Fruit fly (Drosophila melanogaster): ENCODE measurements around the gene CG13311.

The CG13311 gene

DNA sequence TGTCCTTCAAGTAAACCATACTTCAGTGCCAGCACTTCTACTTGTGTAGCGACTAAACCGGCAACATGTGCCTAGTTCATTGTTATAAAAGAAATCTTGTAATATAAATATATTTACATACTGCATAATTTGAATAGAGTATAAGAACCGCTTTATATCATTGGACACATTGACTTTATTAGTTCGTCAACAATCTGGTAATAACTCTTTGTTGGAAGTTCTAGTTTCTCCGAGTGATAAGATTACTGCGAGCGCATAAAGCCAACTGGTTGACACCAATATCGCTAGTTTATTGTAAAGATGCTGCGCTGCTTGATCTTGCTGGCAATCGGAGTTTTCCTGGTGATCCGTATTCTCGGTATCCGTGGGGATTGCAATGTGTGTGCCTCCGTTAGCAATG is 6.3 kb upstream of the CG13311 start, which contains the start of gene CG13308:
CG13308 (plus strand) TSS at position 301 of the 400 bp plus-strand sequence.
- no peak for TF ChIP-seq CG17801 (GFP tag; optimal IDR thresholded peaks at IDR 0.05; ENCODE audit: partially characterized antibody)

DNA sequence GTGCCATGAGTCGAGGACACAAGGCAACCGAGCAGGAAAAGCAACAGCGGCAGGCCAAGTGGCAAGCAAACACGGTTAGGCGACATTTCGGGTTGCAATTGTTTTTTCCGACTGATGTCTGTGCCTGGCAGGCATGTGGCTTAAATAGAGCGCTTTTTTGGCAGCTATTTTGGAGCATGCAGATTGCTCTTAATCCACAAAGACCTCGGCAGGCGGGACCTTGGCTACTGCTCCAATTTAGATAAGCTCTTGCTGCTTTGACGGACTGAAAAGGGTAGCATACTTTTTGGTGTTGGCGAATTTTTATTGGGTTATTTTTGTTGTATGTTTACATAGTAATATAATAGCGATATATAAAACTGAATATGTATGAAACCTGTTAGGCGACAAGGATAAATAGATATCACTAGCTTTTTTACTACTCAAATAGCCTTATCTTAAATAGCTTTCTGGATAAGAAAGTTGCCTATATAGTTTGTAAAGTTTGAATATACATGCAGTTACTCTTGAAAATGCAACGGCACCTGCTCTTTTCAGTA is 5.2 kb upstream of the CG13311 start, which contains the start of the genes CG13312 and CG32024:
CG13312 (minus strand) TSS at position 101 of the 539 bp plus-strand sequence.
CG32024 (plus strand) TSS at position 489 of the 539 bp plus-strand sequence.
- peak; percentile 21 for TF ChIP-seq CG17801 (GFP tag; optimal IDR thresholded peaks at IDR 0.05; ENCODE audit: partially characterized antibody)

DNA sequence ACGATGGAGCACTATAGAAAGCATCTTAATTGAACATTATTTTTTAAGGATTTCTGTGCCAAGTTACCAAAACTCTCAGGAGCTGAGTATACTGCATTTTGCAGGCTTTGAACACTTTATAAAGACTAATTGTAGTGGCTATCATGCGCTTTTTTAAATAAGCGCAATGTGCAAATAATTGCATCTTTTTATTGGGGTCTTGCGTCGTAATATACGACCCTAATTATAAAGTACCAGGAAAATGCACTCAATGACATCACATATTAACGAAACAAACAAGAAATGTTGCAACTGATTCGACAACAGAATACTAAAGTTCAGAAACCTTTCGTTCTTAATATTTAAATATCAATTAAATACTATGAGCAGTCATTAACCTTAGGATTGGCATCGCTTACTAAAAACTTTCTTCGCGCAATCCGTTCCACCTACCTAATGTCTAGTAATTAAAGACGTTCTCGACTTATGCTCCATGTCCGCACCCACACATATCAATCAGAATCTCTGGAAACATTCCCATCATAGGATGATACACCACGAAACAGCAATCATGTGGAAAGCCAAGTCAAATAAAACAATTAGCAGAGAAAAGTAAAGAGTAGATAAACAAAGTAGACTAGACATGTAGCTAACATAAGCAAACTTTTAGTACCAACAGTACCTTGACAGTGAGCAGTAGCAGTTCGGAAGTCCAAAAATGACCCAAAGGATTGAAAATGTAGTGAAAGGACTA is 2.3 kb upstream of the CG13311 start, which contains the start of the genes CG32023 and CG34427:
CG32023 (minus strand) TSS at position 101 of the 733 bp plus-strand sequence.
CG34427 (plus strand) TSS at position 683 of the 733 bp plus-strand sequence.
- no peak for TF ChIP-seq CG17801 (GFP tag; optimal IDR thresholded peaks at IDR 0.05; ENCODE audit: partially characterized antibody)

DNA sequence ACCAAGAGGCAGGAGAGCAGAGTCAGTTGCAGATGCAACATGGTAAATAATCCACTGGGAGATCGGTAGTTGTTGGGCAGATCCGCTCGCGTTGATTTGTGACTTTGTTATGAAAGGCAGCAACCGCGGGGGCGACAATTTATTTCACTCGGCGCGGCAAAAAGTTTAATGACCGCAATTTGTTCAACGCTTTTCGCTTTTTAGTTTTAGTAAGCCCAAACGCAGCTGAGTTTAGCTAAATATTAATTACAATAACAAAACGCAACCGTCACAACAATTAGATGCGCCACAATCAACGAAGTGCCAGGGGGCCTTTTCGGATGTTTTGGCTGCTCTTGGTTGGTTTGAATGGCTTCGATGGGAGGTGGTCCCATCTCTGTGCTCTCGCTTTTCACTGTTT is 1.5 kb downstream of the CG13311 start, which contains the start of gene CG13310:
CG13310 (minus strand) TSS at position 101 of the 400 bp plus-strand sequence.
- TF ChIP-seq CG17801 (GFP tag; optimal IDR thresholded peaks at IDR 0.05; ENCODE audit: partially characterized antibody): no peak

DNA sequence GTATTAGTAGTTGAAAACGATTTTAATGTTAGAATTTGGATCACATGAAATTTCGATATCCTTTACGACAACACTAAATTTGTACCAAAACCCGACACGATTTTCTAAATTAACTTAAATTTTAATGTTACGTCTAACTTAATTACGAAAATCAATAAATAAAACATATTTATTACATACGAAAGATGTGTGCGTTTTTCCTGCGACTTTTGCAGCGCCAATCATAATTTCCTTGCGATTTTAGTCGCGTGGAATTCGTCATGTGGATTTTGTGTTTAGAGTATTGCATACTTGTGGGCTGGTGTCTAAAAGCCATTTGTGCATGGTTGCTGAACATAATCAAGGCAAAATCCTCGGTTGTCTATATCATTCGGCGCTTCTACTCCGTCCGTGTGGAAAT is 3.4 kb downstream of the CG13311 start:
- no peak for TF ChIP-seq CG17801 (GFP tag; optimal IDR thresholded peaks at IDR 0.05; ENCODE audit: partially characterized antibody)

DNA sequence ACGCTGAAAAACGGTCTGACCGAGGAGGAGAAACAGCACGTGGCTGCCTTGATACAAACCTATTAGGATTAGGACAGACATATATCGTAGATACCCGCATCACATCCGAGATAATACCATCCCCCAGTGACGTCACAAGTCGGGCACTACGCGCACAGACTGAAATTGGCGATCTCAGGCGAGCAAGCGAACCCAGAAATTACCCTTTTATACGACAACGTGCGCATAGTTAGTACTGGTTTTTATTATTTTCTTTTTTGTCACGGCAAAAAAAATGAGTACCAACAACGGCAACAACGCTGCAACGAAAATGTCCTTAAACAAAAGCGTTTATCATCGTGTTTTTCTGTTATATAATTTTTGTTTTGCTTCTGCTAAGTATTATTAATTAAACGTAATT is 3.8 kb downstream of the CG13311 start:
- no peak for TF ChIP-seq CG17801 (GFP tag; optimal IDR thresholded peaks at IDR 0.05; ENCODE audit: partially characterized antibody)

- TF ChIP-seq CG17801 (GFP tag; optimal IDR thresholded peaks at IDR 0.05; ENCODE audit: partially characterized antibody): no peak
These were observed 13.5 kb downstream of the CG13311 start, which contains the start of gene Acbp5 for dm6 chr3L:8788445-8788844. Gene Acbp5 (minus strand): TSS chr3L:8788545.

DNA sequence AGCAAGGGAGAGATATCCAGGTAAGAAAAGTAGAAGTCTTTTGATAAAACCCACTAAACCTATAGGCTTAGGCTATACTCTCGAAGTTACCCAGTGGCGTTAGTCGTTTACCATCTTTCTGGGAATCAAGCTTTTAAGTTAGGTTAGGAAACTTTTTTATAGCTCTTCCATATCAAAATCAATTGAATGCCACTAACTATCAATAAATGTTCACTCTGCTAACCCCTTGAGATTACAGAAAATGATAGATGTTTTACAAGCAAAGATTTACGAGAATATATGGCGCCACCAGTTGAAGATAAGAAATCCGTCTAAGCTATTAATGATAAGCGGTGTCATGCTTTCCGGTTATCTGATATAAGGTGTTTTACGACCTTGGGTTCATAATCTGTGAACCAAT is 14.3 kb downstream of the CG13311 start:
- TF ChIP-seq CG17801 (GFP tag; optimal IDR thresholded peaks at IDR 0.05; ENCODE audit: partially characterized antibody): no peak

DNA sequence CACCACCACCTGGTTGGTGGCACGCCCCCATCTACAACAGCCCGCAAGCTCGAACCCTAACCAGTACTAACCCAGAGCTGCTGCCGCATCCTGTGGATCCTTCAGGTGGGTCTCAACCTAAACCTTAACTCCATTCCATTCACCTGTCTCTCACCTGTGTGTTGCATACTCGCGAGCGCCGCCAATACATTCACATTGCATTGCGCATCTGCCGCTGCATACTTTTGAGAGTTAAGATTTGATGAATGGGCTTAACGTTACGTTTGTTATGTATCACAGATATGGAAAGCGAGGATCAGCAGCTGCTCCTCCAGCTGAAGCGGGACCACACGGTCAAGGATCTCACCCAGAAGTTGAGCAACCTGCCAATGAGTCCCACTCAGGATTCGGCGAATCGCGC is 14.7 kb downstream of the CG13311 start:
- TF ChIP-seq CG17801 (GFP tag; optimal IDR thresholded peaks at IDR 0.05; ENCODE audit: partially characterized antibody): no peak

- no peak for TF ChIP-seq CG17801 (GFP tag; optimal IDR thresholded peaks at IDR 0.05; ENCODE audit: partially characterized antibody)
These were observed 18.7 kb downstream of the CG13311 start for dm6 chr3L:8783299-8783698.

DNA sequence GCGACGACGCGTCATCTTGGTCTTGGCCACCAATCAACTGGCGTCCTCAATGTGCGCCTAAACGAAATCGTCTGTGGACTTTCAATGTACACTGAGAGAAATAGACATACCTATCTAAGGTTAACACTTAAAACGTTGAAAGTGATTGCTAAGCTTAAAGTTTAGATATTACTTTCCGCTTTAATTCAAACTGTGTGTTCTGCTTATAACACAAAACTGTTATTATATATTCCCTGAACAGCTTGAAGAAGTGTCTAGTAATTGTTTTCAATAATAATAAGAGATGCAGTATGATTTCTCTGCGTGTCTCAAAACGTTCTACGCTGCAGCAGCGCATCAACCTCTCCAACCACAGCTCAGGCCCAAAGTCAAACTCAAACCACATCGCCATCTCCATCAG is 20.0 kb downstream of the CG13311 start:
- TF ChIP-seq CG17801 (GFP tag; optimal IDR thresholded peaks at IDR 0.05; ENCODE audit: partially characterized antibody): no peak

DNA sequence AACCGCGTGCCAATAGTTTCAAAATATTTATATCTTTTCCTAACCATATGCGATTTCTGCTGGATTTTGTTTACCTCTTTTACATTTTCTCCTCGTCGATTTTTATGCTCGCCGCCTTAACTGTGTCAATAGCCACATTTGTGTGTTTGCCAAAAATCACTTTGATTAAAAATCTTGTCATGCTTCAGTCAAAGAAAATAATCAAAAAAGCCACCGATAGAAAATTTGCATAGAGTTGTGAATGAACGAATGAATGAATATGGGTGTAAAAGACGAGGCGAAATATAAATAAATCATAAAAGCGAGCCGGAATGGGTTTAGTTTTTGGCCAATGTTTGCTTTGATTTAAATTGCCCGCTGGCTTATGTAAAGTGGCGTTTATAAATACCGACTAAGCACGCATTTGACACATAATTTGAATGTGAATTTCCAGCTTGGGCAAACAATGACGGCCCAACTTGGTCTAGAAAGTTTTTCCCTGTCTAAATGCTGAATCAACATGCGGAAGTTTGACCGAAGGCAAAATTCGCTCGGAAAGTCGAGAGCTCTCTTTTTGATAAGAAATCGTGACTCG is 21.2 kb downstream of the CG13311 start:
- no peak for TF ChIP-seq CG17801 (GFP tag; optimal IDR thresholded peaks at IDR 0.05; ENCODE audit: partially characterized antibody)

- TF ChIP-seq CG17801 (GFP tag; optimal IDR thresholded peaks at IDR 0.05; ENCODE audit: partially characterized antibody): no peak
These were observed 24.5 kb downstream of the CG13311 start for dm6 chr3L:8777313-8777924.

DNA sequence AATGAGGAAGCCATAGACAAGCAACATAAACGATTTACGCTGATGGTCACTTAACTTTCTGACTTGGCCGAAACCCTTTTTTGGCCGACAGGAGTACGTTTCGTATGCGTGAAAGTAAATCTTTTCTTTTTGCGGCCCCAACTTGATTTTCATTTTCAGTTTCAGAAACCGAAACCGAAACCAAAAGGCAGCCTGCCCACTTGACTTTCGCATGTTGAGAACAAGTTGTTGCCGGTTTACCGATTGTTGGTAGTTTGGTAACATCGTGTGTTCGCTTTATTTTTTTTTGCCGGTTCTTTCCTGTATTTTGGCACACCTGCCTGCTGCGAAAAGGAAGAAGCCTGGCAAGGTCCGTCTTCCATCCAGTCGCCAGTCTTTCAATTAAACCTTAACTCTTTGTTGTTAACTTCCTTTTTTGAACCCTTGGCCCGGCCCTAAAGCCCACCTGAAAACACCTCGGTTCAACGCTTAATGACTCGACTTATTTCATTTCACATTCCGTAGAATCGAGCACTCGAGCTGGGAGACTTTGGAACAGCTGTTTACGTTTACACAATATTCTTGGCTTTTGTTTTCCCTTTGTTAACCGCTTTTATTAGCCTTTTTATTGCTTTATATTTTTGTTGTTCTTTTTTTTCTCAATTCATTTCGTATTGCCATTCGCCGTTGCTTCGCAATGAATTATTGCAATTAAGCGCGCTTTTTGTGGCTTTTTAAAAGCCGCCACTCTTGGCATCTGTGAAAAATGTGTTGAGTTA is 26.8 kb downstream of the CG13311 start:
- TF ChIP-seq CG17801 (GFP tag; optimal IDR thresholded peaks at IDR 0.05; ENCODE audit: partially characterized antibody): peak; percentile 85

DNA sequence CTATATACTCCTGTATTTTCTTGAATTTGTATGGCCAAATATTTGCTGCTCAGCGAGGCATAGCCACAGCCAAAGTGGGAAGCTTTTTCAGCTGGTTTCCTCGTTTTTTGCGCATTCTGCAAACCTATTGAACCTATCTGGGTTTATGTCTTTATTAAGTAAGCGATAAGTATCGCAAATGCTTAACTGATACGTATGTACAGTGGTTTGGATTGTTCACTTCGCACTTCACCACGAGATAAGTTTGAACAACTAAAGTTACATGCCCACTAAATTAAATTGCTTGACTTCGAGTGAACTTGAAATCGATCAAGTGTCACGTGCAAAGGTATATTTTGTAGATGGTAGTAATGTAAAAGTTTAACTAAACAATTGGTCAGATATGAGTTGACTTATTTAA is 28.3 kb downstream of the CG13311 start:
- TF ChIP-seq CG17801 (GFP tag; optimal IDR thresholded peaks at IDR 0.05; ENCODE audit: partially characterized antibody): no peak
